Worm (Caenorhabditis elegans) whole organism, L4 larva: ENCODE results near the gene gst-35.
"Not testable (repeated sequence)": the region's sequence is repeated elsewhere in the genome, so short reads cannot be mapped to it uniquely, and the experiment has no call there.

ENCODE experiments used
- F49E8.2 ChIP-seq: sonication (generic microtip); optimal IDR thresholded peaks from 2 replicates; lab custom pipeline; 2016; ENCODE audit warnings: missing compliant biosample characterization, mild to moderate bottlenecking, missing genetic modification characterization, borderline replicate concordance
- ama-1 ChIP-seq: fragments of 150-350 bp; optimal IDR thresholded peaks from 2 replicates; lab custom pipeline; 2014; ENCODE audit warnings: inconsistent platforms, mixed read lengths
- attf-4 ChIP-seq: sonication (generic microtip); optimal IDR thresholded peaks from 3 replicates; lab custom pipeline; 2017; ENCODE audit warnings: missing biosample characterization, missing genetic modification characterization
- dmd-8 ChIP-seq: fragments of 200-800 bp; sonication (Bioruptor generic); IDR thresholded peaks from 2 replicates; pipeline ENCODE4 v1.3.6; 2022; ENCODE audit warnings: missing genetic modification characterization, missing compliant biosample characterization
- hlh-30 ChIP-seq: sonication (generic microtip); optimal IDR thresholded peaks from 2 replicates; lab custom pipeline; 2017; ENCODE audit warnings: antibody characterized with exemption, mild to moderate bottlenecking, missing genetic modification characterization, missing compliant biosample characterization; ENCODE audit not compliant: insufficient read depth
- lin-38 ChIP-seq: fragments of 200-800 bp; sonication (Bioruptor generic); IDR thresholded peaks from 2 replicates; pipeline ENCODE4 v1.3.6; 2022; ENCODE audit warnings: missing genetic modification reagents, missing genetic modification characterization, missing compliant biosample characterization
- nhr-11 ChIP-seq: fragments of 150-350 bp; optimal IDR thresholded peaks from 2 replicates; lab custom pipeline; 2014; ENCODE audit warnings: missing biosample characterization, missing genetic modification characterization
- nhr-6 ChIP-seq: fragments of 150-350 bp; optimal IDR thresholded peaks from 2 replicates; lab custom pipeline; 2014; ENCODE audit warnings: missing biosample characterization, missing genetic modification characterization
- pha-4 ChIP-seq, 2 experiments: fragments of 150-350 bp in 1 of 2; fragments of 200-800 bp in 1 of 2; sonication (Bioruptor generic) in 1 of 2; IDR thresholded peaks in 1 of 2; optimal IDR thresholded peaks in 1 of 2; 2 replicates each; pipeline versions ENCODE4 v1.3.6 to Lab custom; 2014 to 2022; ENCODE audit warnings: missing genetic modification characterization in 2 of 2, missing genetic modification reagents in 2 of 2, missing biosample characterization in 1 of 2, missing compliant biosample characterization in 1 of 2
- set-16 ChIP-seq: fragments of 200-800 bp; sonication (Bioruptor generic); IDR thresholded peaks from 2 replicates; pipeline ENCODE4 v1.3.6; 2022; ENCODE audit warnings: missing genetic modification reagents, missing genetic modification characterization, missing compliant biosample characterization
- skn-1 ChIP-seq: fragments of 150-350 bp; optimal IDR thresholded peaks from 2 replicates; lab custom pipeline; 2014; ENCODE audit warnings: missing biosample characterization, missing genetic modification characterization
- unc-39 ChIP-seq: sonication (generic microtip); optimal IDR thresholded peaks from 2 replicates; lab custom pipeline; 2017; ENCODE audit warnings: missing biosample characterization, missing genetic modification characterization
- zfp-3 ChIP-seq: fragments of 200-800 bp; sonication (Bioruptor generic); conservative IDR thresholded peaks from 2 replicates; pipeline ENCODE4 v1.3.6; 2022; ENCODE audit warnings: missing genetic modification reagents, missing genetic modification characterization, missing compliant biosample characterization

DNA sequence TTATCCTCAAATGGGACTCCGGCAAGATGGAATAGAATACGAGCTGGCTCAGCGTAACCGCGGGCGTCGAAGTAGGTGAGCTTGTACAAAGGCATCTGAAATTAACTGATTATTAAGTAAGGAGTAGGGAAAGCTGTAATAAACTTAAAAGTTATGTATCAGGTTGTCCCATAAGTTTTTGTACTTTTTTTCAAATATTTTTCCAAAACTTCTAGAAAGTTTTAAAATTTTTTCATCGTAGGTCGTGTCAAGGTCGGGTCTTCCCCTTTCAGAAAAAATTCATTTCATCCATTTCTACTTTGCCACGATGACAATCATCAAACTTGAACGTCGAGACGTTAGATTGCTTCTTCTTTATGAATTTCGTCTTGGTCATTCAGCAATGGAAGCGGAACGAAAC is 13.4 kb downstream of the gst-35 start, which contains the start of gene gst-39:
- TF ChIP-seq zfp-3; F49E8.2 (tag; lab: Kevin White, UChicago); skn-1; ama-1; hlh-30 (tag; lab: Kevin White, UChicago); dmd-8; set-16; nhr-6 (tag; lab: Kevin White, UChicago); lin-38; pha-4 (GFP tag; IDR thresholded peaks at IDR 0.05; lab: Robert Waterston, UW); pha-4 (tag; optimal IDR thresholded peaks at IDR 0.05; lab: Kevin White, UChicago); nhr-11 (tag; lab: Kevin White, UChicago); attf-4 (tag; lab: Kevin White, UChicago); unc-39: not testable (repeated sequence)
